Worm (Caenorhabditis elegans): ENCODE data around the gene D1005.5.

Gene D1005.5

DNA sequence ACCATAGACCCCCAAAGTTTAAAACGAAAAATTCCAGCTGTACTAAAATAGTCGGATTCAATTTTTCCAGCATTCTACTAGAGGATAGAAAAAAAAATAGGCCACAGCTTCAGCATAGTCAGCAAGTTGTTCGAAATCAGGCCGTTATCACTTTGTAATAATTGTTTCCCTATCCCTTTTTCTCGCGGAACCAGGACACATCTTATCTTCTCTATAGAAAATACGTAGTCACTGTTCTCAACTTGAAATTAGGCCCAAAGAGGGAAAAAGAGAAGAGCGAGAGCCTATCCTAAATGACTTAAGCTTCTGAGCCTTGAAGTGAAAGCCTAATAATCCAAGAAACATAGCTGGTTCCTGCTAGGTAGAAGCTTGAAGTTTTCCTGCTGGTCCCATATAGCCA, 27.1 kb downstream of the D1005.5 start (continued):
- no peak for TF ChIP-seq unc-62 (GFP tag; optimal IDR thresholded peaks at IDR 0.05)
- TF ChIP-seq ama-1 (optimal IDR thresholded peaks at IDR 0.05) = peak; percentile 26
- no peak for TF ChIP-seq grh-1 (GFP tag; IDR thresholded peaks at IDR 0.05)
- TF ChIP-seq snu-23 (GFP tag; optimal IDR thresholded peaks at IDR 0.05) = peak; percentile 12
- no peak for TF ChIP-seq lin-14 (GFP tag; optimal IDR thresholded peaks at IDR 0.05)
- no peak for TF ChIP-seq lin-39 (tag; optimal IDR thresholded peaks at IDR 0.05)
- no peak for TF ChIP-seq fkh-4 (tag; optimal IDR thresholded peaks at IDR 0.05; ENCODE audit: borderline replicate concordance)
- no peak for TF ChIP-seq mdl-1 (tag; optimal IDR thresholded peaks at IDR 0.05)
- no peak for TF ChIP-seq lin-15B (tag; optimal IDR thresholded peaks at IDR 0.05)
- no peak for TF ChIP-seq nhr-76 (tag; optimal IDR thresholded peaks at IDR 0.05)
- peak; percentile 14 for TF ChIP-seq irx-1 (tag; optimal IDR thresholded peaks at IDR 0.05)
- no peak for TF ChIP-seq zip-4 (GFP tag; optimal IDR thresholded peaks at IDR 0.05)
- no peak for TF ChIP-seq zag-1 (tag; optimal IDR thresholded peaks at IDR 0.05)
- TF ChIP-seq ceh-88 (GFP tag; IDR thresholded peaks at IDR 0.05) = no peak
- TF ChIP-seq ztf-11 (tag; optimal IDR thresholded peaks at IDR 0.05) = no peak
- no peak for TF ChIP-seq skn-1 (tag; optimal IDR thresholded peaks at IDR 0.05)
- peak; percentile 16 for TF ChIP-seq tbx-2 (tag; optimal IDR thresholded peaks at IDR 0.05)
- no peak for TF ChIP-seq xbp-1 (tag; optimal IDR thresholded peaks at IDR 0.05)
- no peak for TF ChIP-seq hlh-17 (GFP tag; optimal IDR thresholded peaks at IDR 0.05; ENCODE audit: borderline replicate concordance)
- TF ChIP-seq nhr-20 (tag; optimal IDR thresholded peaks at IDR 0.05) = no peak
- TF ChIP-seq nhr-90 (tag; optimal IDR thresholded peaks at IDR 0.05; ENCODE audit: poor library complexity) = peak; percentile 9

DNA sequence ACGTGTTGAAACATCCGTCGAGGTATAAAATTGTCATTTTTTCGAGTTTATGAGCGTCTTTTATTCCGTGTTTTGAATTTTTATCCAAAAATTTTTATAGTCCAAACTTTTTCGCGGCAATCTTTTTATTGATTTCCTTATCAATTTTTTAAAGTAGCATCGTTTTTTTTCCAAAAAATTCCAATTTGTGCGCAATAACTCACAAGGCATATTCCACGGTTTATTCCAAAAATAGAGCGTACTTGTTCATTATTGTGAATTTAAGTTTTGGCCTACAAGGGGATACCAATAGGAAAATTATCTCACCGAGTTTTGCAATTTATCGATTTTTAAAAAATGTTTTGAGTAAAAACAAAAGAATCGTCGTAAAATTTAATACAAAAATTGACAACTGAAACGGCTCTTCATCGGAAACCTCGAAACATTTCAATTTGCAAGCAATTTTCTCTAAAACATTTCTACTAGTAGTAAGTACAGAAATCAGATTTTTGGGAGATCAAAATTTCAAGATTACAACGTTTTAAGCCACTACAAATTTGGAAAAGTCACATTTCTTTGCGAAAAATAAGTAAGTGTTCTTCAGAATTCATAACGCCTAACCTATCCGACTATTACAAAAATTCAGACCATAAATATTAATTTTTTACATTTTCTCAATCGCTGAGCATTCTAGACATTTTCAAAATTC, 29.1 kb downstream of the D1005.5 start:
- TF ChIP-seq lin-39 (tag; optimal IDR thresholded peaks at IDR 0.05) (peak; percentile 47), nhr-47 (tag; optimal IDR thresholded peaks at IDR 0.05) (peak; percentile 5), nhr-90 (tag; optimal IDR thresholded peaks at IDR 0.05; ENCODE audit: poor library complexity) (peak; percentile 42), swsn-7 (tag; optimal IDR thresholded peaks at IDR 0.05) (no peak), sup-37 (GFP tag; optimal IDR thresholded peaks at IDR 0.05) (no peak)

DNA sequence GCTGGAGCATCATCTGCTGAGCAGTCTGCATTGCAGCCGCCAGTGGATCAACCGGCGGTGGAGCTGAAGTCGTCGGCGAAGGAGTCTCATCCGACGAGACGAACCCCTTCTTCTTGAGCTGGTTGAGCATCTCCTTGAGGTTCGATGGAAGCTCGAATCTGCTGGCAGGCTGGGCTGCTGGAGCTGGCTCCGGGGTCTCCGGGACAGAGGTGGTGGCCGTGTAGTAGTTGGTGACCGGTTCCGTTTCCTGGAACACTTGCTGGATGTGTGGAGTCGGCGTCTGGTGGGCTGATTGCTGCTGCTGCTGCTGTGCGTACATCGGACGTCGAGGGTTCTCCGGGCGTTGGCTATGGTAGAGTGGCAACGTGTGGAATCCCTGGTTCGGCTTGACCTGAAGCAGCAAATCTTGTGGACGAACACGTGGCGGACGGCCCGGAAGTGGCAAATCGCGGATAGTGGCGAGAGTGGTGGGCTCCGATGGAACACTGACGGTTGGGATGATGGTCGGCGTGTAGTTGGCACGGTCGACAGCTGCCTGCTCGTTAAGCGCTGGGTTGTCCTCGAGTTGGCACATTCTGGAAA, 31.1 kb downstream of the D1005.5 start:
- TF ChIP-seq ceh-8 (GFP tag; optimal IDR thresholded peaks at IDR 0.05) (peak; percentile 1), sup-37 (GFP tag; optimal IDR thresholded peaks at IDR 0.05) (no peak), nhr-84 (tag; optimal IDR thresholded peaks at IDR 0.05) (no peak)

DNA sequence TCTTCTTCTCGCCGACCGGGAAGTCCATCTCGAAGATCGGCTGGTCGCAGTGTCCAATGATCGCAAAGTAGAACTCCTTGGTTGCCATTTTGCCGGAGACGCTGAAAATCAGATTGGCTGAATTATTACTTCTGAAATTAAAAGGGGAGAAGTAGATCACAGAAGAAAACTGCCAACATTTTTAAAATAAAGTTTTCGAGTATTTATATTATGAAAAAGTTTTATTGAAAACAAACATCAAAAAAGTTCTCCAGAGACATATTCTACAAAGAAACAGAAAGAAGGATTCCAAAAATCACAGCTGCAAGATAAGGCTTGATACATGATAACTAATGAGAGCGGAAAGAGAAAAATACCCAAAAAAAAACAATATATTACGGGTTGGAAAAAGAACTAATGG, 32.6 kb downstream of the D1005.5 start, which contains the start of gene sedl-1:
sedl-1 (minus strand) TSS at position 101 of the 400 bp plus-strand sequence.
- TF ChIP-seq ceh-63 (GFP tag; optimal IDR thresholded peaks at IDR 0.05) = no peak
- no peak for TF ChIP-seq sptf-1 (tag; optimal IDR thresholded peaks at IDR 0.05)
- no peak for TF ChIP-seq aha-1 (tag; optimal IDR thresholded peaks at IDR 0.05)
- TF ChIP-seq nhr-90 (tag; optimal IDR thresholded peaks at IDR 0.05; ENCODE audit: poor library complexity) = no peak
- no peak for TF ChIP-seq nhr-47 (tag; optimal IDR thresholded peaks at IDR 0.05)
- TF ChIP-seq pqm-1 (tag; optimal IDR thresholded peaks at IDR 0.05) = no peak
- TF ChIP-seq unc-86 (tag; optimal IDR thresholded peaks at IDR 0.05) = no peak

DNA sequence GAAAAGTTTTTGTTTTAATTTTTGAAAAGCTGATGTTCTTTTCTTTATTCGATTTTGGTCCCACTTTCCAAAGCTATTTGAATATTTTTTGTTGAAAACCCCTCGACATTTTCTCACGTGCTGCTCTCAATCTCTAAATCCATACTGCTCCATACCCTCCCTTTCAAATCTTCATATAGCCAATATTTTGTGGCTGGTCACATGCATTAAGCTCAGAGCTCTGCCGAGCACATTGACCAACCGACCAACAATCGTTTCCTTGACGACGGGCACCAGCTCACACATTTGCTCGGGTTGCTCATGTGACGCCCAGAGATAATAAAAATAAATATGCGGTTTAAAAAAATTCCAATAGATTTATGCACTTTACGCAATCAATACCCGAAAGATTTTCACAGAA, 33.9 kb downstream of the D1005.5 start:
- TF ChIP-seq ztf-4 (tag; optimal IDR thresholded peaks at IDR 0.05) (no peak), jun-1 (tag; optimal IDR thresholded peaks at IDR 0.05) (peak; percentile 37), mdl-1 (tag; optimal IDR thresholded peaks at IDR 0.05) (peak in 1 of 2 experiments; percentile 8), tbx-2 (tag; optimal IDR thresholded peaks at IDR 0.05) (peak; percentile 10), skn-1 (tag; optimal IDR thresholded peaks at IDR 0.05) (peak; percentile 34), pax-3 (tag; optimal IDR thresholded peaks at IDR 0.05) (peak; percentile 57), Y116A8C.19 (tag; optimal IDR thresholded peaks at IDR 0.05; ENCODE audit: borderline replicate concordance) (no peak), rnt-1 (tag; optimal IDR thresholded peaks at IDR 0.05) (peak; percentile 16), hlh-4 (tag; optimal IDR thresholded peaks at IDR 0.05) (no peak), ztf-11 (tag; optimal IDR thresholded peaks at IDR 0.05) (no peak), dpl-1 (GFP tag; optimal IDR thresholded peaks at IDR 0.05) (peak in 1 of 3 experiments; percentile 6), snu-23 (GFP tag; optimal IDR thresholded peaks at IDR 0.05) (peak; percentile 40), hlh-17 (GFP tag; optimal IDR thresholded peaks at IDR 0.05; ENCODE audit: borderline replicate concordance) (no peak), zag-1 (tag; optimal IDR thresholded peaks at IDR 0.05) (no peak), fos-1 (tag; optimal IDR thresholded peaks at IDR 0.05) (no peak), fkh-4 (tag; optimal IDR thresholded peaks at IDR 0.05; ENCODE audit: borderline replicate concordance) (no peak), lin-13 (GFP tag; optimal IDR thresholded peaks at IDR 0.05) (no peak), ces-1 (GFP tag; optimal IDR thresholded peaks at IDR 0.05) (no peak), ceh-88 (GFP tag; IDR thresholded peaks at IDR 0.05) (no peak), nhr-71 (tag; optimal IDR thresholded peaks at IDR 0.05) (peak; percentile 35)
